Fruit fly (Drosophila melanogaster) whole organism, embryonic: ENCODE measurements around the gene CG14341.
A peak's percentile ranks its signal among the peaks of the same experiment; 100 is the strongest.

Experiments
- CG10366 ChIP-seq: fragments of 200-800 bp; sonication (Bioruptor generic); IDR thresholded peaks from 2 replicates; pipeline ENCODE4 v1.3.6; 2022; ENCODE audit warnings: missing biosample characterization, missing genetic modification characterization
- CG11723 ChIP-seq: fragments of 200-800 bp; sonication (Bioruptor generic); optimal IDR thresholded peaks from 2 replicates; lab custom pipeline; 2017; ENCODE audit warnings: missing biosample characterization, mild to moderate bottlenecking, missing genetic modification characterization
- CG4617 ChIP-seq: fragments of 200-800 bp; sonication (Bioruptor generic); optimal IDR thresholded peaks from 3 replicates; lab custom pipeline; 2016; ENCODE audit warnings: missing biosample characterization, missing genetic modification characterization, borderline replicate concordance
- Hr78 ChIP-seq, 2 experiments: fragments of 200-800 bp in 1 of 2; fragments of >200 bp in 1 of 2; sonication (Bioruptor generic) in 1 of 2; optimal IDR thresholded peaks; 2 replicates each; lab custom pipeline; 2017 to 2019; ENCODE audit warnings: missing biosample characterization in 2 of 2, missing genetic modification characterization in 2 of 2, mild to moderate bottlenecking in 1 of 2, moderate library complexity in 1 of 2
- NC2α ChIP-seq: fragments of 200-800 bp; sonication (Bioruptor generic); optimal IDR thresholded peaks from 2 replicates; lab custom pipeline; 2016; ENCODE audit warnings: missing biosample characterization, missing genetic modification characterization
- Stat92E ChIP-seq, 3 experiments: fragments of >200 bp in 2 of 3; fragments of 200-800 bp in 1 of 3; sonication (Bioruptor generic) in 1 of 3; optimal IDR thresholded peaks; 2 replicates each; lab custom pipeline; 2017 to 2019; ENCODE audit warnings: missing biosample characterization in 3 of 3, missing genetic modification characterization in 3 of 3, mild to moderate bottlenecking in 1 of 3, moderate library complexity in 1 of 3
- esg ChIP-seq: fragments of 200-800 bp; sonication (Bioruptor generic); conservative IDR thresholded peaks from 2 replicates; pipeline ENCODE4 v1.3.6; 2022; ENCODE audit warnings: missing biosample characterization, missing genetic modification characterization

DNA sequence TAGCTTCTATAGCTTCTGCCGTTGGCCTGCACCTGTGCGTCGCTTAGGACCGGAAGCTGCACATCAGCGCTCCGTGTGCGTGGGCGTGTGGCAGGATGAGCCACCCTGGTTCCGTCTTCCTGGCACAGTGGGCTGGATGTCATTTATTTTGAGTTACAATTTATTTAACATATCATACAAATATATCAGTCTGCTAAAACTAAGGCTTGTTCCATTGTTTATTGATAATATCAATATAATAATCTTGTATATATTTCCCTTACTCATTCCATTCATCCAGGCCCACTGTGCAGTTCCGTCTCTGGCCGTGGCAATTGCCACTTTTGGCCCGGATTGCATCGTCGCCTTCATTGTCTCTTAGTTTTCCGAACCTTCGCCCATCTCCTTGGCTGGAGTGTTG, 48.2 kb downstream of the CG14341 start:
- TF ChIP-seq Stat92E (GFP tag; optimal IDR thresholded peaks at IDR 0.05; lab: Kevin White, UChicago) (no peak), CG10366 (GFP tag; lab: Robert Waterston, UW) (peak; percentile 46; the same call in 1 of the 2 replicates), CG4617 (GFP tag; lab: Kevin White, UChicago) (no peak), NC2α (GFP tag; lab: Kevin White, UChicago) (no peak), esg (GFP tag; lab: Robert Waterston, UW) (peak; percentile 55; the same call in 1 of the 2 replicates), Hr78 (GFP tag; optimal IDR thresholded peaks at IDR 0.05; lab: Kevin White, UChicago) (no peak), CG11723 (GFP tag; lab: Kevin White, UChicago) (no peak)
